Fruit fly (Drosophila melanogaster) whole organism, wandering third instar larva: ENCODE measurements around the gene Cul6.

Source experiments
- Abd-B ChIP-seq: fragments of >200 bp; optimal IDR thresholded peaks from 2 replicates; lab custom pipeline; 2017; ENCODE audit warnings: missing biosample characterization, missing genetic modification characterization
- CG32264 ChIP-seq: fragments of 200-800 bp; sonication (Bioruptor generic); optimal IDR thresholded peaks from 2 replicates; lab custom pipeline; 2016; ENCODE audit warnings: missing biosample characterization, missing genetic modification characterization
- CG9705 ChIP-seq: fragments of 200-800 bp; sonication (Bioruptor generic); optimal IDR thresholded peaks from 2 replicates; lab custom pipeline; 2018; ENCODE audit warnings: missing biosample characterization, mild to moderate bottlenecking, missing genetic modification characterization
- CrebA ChIP-seq: fragments of 200-800 bp; sonication (Bioruptor generic); optimal IDR thresholded peaks from 2 replicates; lab custom pipeline; 2016; ENCODE audit warnings: missing biosample characterization, mild to moderate bottlenecking, missing genetic modification characterization, borderline replicate concordance
- Dfd ChIP-seq: fragments of >200 bp; optimal IDR thresholded peaks from 2 replicates; lab custom pipeline; 2017; ENCODE audit warnings: missing biosample characterization, missing genetic modification characterization
- Dif ChIP-seq: fragments of 200-275, 200-300 bp; sonication (Bioruptor generic); optimal IDR thresholded peaks from 2 replicates; lab custom pipeline; 2018; ENCODE audit warnings: missing biosample characterization, missing genetic modification characterization; ENCODE audit not compliant: partially characterized antibody
- GATAd ChIP-seq: sonication (Bioruptor generic); optimal IDR thresholded peaks from 2 replicates; lab custom pipeline; 2016; ENCODE audit warnings: missing biosample characterization, missing genetic modification characterization
- HLH106 ChIP-seq: fragments of 200-800 bp; optimal IDR thresholded peaks from 3 replicates; lab custom pipeline; 2019; ENCODE audit warnings: missing biosample characterization, mild to moderate bottlenecking, missing genetic modification characterization, moderate library complexity
- Hnf4 ChIP-seq: fragments of 200-800 bp; sonication (Bioruptor generic); optimal IDR thresholded peaks from 2 replicates; lab custom pipeline; 2016; ENCODE audit warnings: missing biosample characterization, mild to moderate bottlenecking, missing genetic modification characterization
- Hr78 ChIP-seq: fragments of >200 bp; optimal IDR thresholded peaks from 2 replicates; lab custom pipeline; 2017; ENCODE audit warnings: missing biosample characterization, missing genetic modification characterization
- Hr83 ChIP-seq: fragments of 200-300 bp; sonication (Bioruptor generic); optimal IDR thresholded peaks from 2 replicates; lab custom pipeline; 2016; ENCODE audit warnings: missing biosample characterization, mild to moderate bottlenecking, missing genetic modification characterization, moderate library complexity; ENCODE audit not compliant: poor library complexity, severe bottlenecking
- Jra ChIP-seq: sonication (Bioruptor generic); optimal IDR thresholded peaks from 2 replicates; lab custom pipeline; 2016; ENCODE audit warnings: missing biosample characterization, missing genetic modification characterization
- Mio ChIP-seq: sonication (Bioruptor generic); optimal IDR thresholded peaks from 2 replicates; lab custom pipeline; 2016; ENCODE audit warnings: missing biosample characterization, missing genetic modification characterization
- Myc ChIP-seq: fragments of >200 bp; optimal IDR thresholded peaks from 2 replicates; lab custom pipeline; 2017
- N ChIP-seq: fragments of >200 bp; optimal IDR thresholded peaks from 2 replicates; lab custom pipeline; 2018; ENCODE audit warnings: missing biosample characterization, missing external identifiers, missing genetic modification characterization
- OdsH ChIP-seq: fragments of 200-800 bp; sonication (Bioruptor generic); optimal IDR thresholded peaks from 2 replicates; lab custom pipeline; 2016; ENCODE audit warnings: missing biosample characterization, mild to moderate bottlenecking, missing genetic modification characterization
- Rel ChIP-seq, 2 experiments: fragments of 200-800 bp; sonication (Bioruptor generic) in 1 of 2; optimal IDR thresholded peaks; 2 replicates in 1 of 2; 3 replicates in 1 of 2; lab custom pipeline; 2016 to 2019; ENCODE audit warnings: mild to moderate bottlenecking in 2 of 2, missing biosample characterization in 2 of 2, missing genetic modification characterization in 2 of 2, moderate library complexity in 1 of 2
- Sp1 ChIP-seq: fragments of 200-800 bp; sonication (Bioruptor generic); optimal IDR thresholded peaks from 3 replicates; lab custom pipeline; 2019; ENCODE audit warnings: missing biosample characterization, mild to moderate bottlenecking, missing genetic modification characterization, moderate library complexity
- Vsx2 ChIP-seq: fragments of 200-300, 225-300 bp; sonication (Bioruptor generic); optimal IDR thresholded peaks from 2 replicates; lab custom pipeline; 2018; ENCODE audit warnings: missing biosample characterization, missing genetic modification characterization; ENCODE audit not compliant: partially characterized antibody
- br ChIP-seq: fragments of 200-800 bp; sonication (Bioruptor generic); optimal IDR thresholded peaks from 2 replicates; lab custom pipeline; 2016; ENCODE audit warnings: missing biosample characterization, missing genetic modification characterization
- brk ChIP-seq: fragments of 200-800 bp; sonication (Bioruptor generic); optimal IDR thresholded peaks from 2 replicates; lab custom pipeline; 2016; ENCODE audit warnings: missing biosample characterization, mild to moderate bottlenecking, missing genetic modification characterization
- dl ChIP-seq, 2 experiments: fragments of 175-275, 200-275 bp in 1 of 2; fragments of 200-275 bp in 1 of 2; sonication (Bioruptor generic); optimal IDR thresholded peaks; lab custom pipeline; 2018; ENCODE audit warnings: mild to moderate bottlenecking in 2 of 2, missing biosample characterization in 2 of 2, missing genetic modification characterization in 2 of 2, moderate library complexity in 2 of 2; ENCODE audit not compliant: partially characterized antibody in 2 of 2, insufficient read depth in 1 of 2
- dmrt93B ChIP-seq: fragments of 200-800 bp; sonication (Bioruptor generic); optimal IDR thresholded peaks from 2 replicates; lab custom pipeline; 2018; ENCODE audit warnings: missing biosample characterization, mild to moderate bottlenecking, missing genetic modification characterization
- dsf ChIP-seq: sonication (Bioruptor generic); optimal IDR thresholded peaks from 2 replicates; lab custom pipeline; 2016; ENCODE audit warnings: missing biosample characterization, missing genetic modification characterization, borderline replicate concordance
- ey ChIP-seq: fragments of 200-800 bp; sonication (Bioruptor generic); optimal IDR thresholded peaks from 2 replicates; lab custom pipeline; 2016; ENCODE audit warnings: missing biosample characterization, missing genetic modification characterization
- foxo ChIP-seq, 2 experiments: fragments of 200-800 bp; sonication (Bioruptor generic); optimal IDR thresholded peaks; 2 replicates in 1 of 2; 3 replicates in 1 of 2; lab custom pipeline; 2016 to 2017; ENCODE audit warnings: missing biosample characterization in 2 of 2, missing genetic modification characterization in 2 of 2
- fru ChIP-seq: fragments of 200-800 bp; sonication (Bioruptor generic); optimal IDR thresholded peaks from 3 replicates; lab custom pipeline; 2016; ENCODE audit warnings: missing biosample characterization, mild to moderate bottlenecking, missing genetic modification characterization
- h ChIP-seq: fragments of 200-800 bp; sonication (Bioruptor generic); optimal IDR thresholded peaks from 3 replicates; lab custom pipeline; 2016; ENCODE audit warnings: missing biosample characterization, mild to moderate bottlenecking, missing genetic modification characterization
- jim ChIP-seq: fragments of 175-275, 200-325 bp; sonication (Bioruptor generic); optimal IDR thresholded peaks from 2 replicates; lab custom pipeline; 2016; ENCODE audit warnings: missing biosample characterization, mild to moderate bottlenecking, missing genetic modification characterization
- lola ChIP-seq: fragments of >200 bp; optimal IDR thresholded peaks from 2 replicates; lab custom pipeline; 2017; ENCODE audit warnings: missing biosample characterization, missing genetic modification characterization
- pan ChIP-seq: fragments of >200 bp; optimal IDR thresholded peaks from 2 replicates; lab custom pipeline; 2017
- psq ChIP-seq: fragments of 200-800 bp; sonication (Bioruptor generic); optimal IDR thresholded peaks from 3 replicates; lab custom pipeline; 2017; ENCODE audit warnings: missing biosample characterization, mild to moderate bottlenecking, missing genetic modification characterization, moderate library complexity
- rgr ChIP-seq: fragments of 200-800 bp; sonication (Bioruptor generic); optimal IDR thresholded peaks from 3 replicates; lab custom pipeline; 2016; ENCODE audit warnings: missing biosample characterization, mild to moderate bottlenecking, missing genetic modification characterization
- sage ChIP-seq: fragments of 200-800 bp; sonication (Bioruptor generic); optimal IDR thresholded peaks from 2 replicates; lab custom pipeline; 2016; ENCODE audit warnings: missing biosample characterization, mild to moderate bottlenecking, missing genetic modification characterization
- sv ChIP-seq: fragments of 200-800 bp; sonication (Bioruptor generic); optimal IDR thresholded peaks from 3 replicates; lab custom pipeline; 2016; ENCODE audit warnings: missing biosample characterization, missing genetic modification characterization
- tai ChIP-seq: sonication (Bioruptor generic); optimal IDR thresholded peaks from 2 replicates; lab custom pipeline; 2016; ENCODE audit warnings: missing biosample characterization, missing genetic modification characterization
- usp ChIP-seq: fragments of >200 bp; optimal IDR thresholded peaks from 2 replicates; lab custom pipeline; 2017; ENCODE audit warnings: missing biosample characterization, missing genetic modification characterization
- woc ChIP-seq: sonication (Bioruptor generic); optimal IDR thresholded peaks from 2 replicates; lab custom pipeline; 2016; ENCODE audit warnings: missing biosample characterization, mild to moderate bottlenecking, missing genetic modification characterization

Cul6 gene

dm6 chr3L:13019249-13019956 is 7.9 kb upstream of the Cul6 start:
- peak; percentile 35 for TF ChIP-seq tai
- no peak for TF ChIP-seq GATAd (GFP tag; lab: Kevin White, UChicago)

dm6 chr3L:13017803-13018324 is 6.4 kb upstream of the Cul6 start, which contains the start of the genes mRpL20 and Icmt:
mRpL20 (minus strand) TSS chr3L:13017867.
Icmt (plus strand) TSS chr3L:13018266.
- peak; percentile 84 for TF ChIP-seq Jra (GFP tag; lab: Kevin White, UChicago)
- no peak for TF ChIP-seq CrebA (GFP tag; lab: Kevin White, UChicago)
- TF ChIP-seq HLH106: peak; percentile 97
- no peak for TF ChIP-seq Mio (GFP tag; lab: Kevin White, UChicago)
- TF ChIP-seq dl (GFP tag; optimal IDR thresholded peaks at IDR 0.05; lab: Kevin White, UChicago; ENCODE audit: insufficient read depth in 1 of 2, partially characterized antibody in 2 of 2): no peak
- TF ChIP-seq br (GFP tag; lab: Kevin White, UChicago): peak; percentile 71
- peak; percentile 51 for TF ChIP-seq CG32264
- peak; percentile 97 for TF ChIP-seq Sp1 (GFP tag; lab: Kevin White, UChicago)
- TF ChIP-seq Rel (GFP tag; optimal IDR thresholded peaks at IDR 0.05; lab: Kevin White, UChicago): peak; percentile 3
- peak; percentile 85 for TF ChIP-seq Rel (tag; optimal IDR thresholded peaks at IDR 0.05; lab: Kevin White, UChicago)
- peak; percentile 83 for TF ChIP-seq dsf (GFP tag; lab: Kevin White, UChicago)
- no peak for TF ChIP-seq lola (GFP tag; lab: Kevin White, UChicago)
- TF ChIP-seq Dif: no peak
- peak; percentile 93 for TF ChIP-seq OdsH (GFP tag; lab: Kevin White, UChicago)
- peak; percentile 72 for TF ChIP-seq woc
- TF ChIP-seq rgr (GFP tag; lab: Kevin White, UChicago): peak; percentile 94
- peak; percentile 79 for TF ChIP-seq Dfd (GFP tag; lab: Kevin White, UChicago)
- TF ChIP-seq sv (GFP tag; lab: Kevin White, UChicago): peak; percentile 76
- TF ChIP-seq Myc (lab: Kevin White, UChicago): no peak
- peak; percentile 69 for TF ChIP-seq ey (GFP tag; lab: Kevin White, UChicago)
- TF ChIP-seq jim (GFP tag; lab: Kevin White, UChicago): no peak
- TF ChIP-seq fru (GFP tag; lab: Kevin White, UChicago): peak; percentile 89
- TF ChIP-seq tai: peak; percentile 89
- no peak for TF ChIP-seq usp (GFP tag; lab: Kevin White, UChicago)
- TF ChIP-seq Vsx2 (GFP tag; lab: Kevin White, UChicago): no peak
- TF ChIP-seq GATAd (GFP tag; lab: Kevin White, UChicago): peak; percentile 51
- no peak for TF ChIP-seq N (GFP tag; lab: Kevin White, UChicago)
- TF ChIP-seq sage (GFP tag; lab: Kevin White, UChicago): peak; percentile 76
- TF ChIP-seq Hr78: no peak
- peak; percentile 55 for TF ChIP-seq Hr83 (GFP tag; lab: Kevin White, UChicago)
- TF ChIP-seq h: peak; percentile 89
- TF ChIP-seq Abd-B (GFP tag; lab: Kevin White, UChicago): no peak
- peak; percentile 83 for TF ChIP-seq brk
- TF ChIP-seq Hnf4 (GFP tag; lab: Kevin White, UChicago): peak; percentile 93
- TF ChIP-seq foxo (GFP tag; optimal IDR thresholded peaks at IDR 0.05; lab: Kevin White, UChicago): peak in 1 of 2 experiments; percentile 97
- no peak for TF ChIP-seq pan (lab: Kevin White, UChicago)
- TF ChIP-seq CG9705 (GFP tag; lab: Kevin White, UChicago): peak; percentile 75
- peak; percentile 93 for TF ChIP-seq psq (GFP tag; lab: Kevin White, UChicago)
- TF ChIP-seq dmrt93B: peak; percentile 77
